Fruit fly (Drosophila melanogaster) whole organism, wandering third instar larva: ENCODE data around the gene CG12084.

Experiments used
- Abd-B ChIP-seq: fragments of >200 bp; optimal IDR thresholded peaks from 2 replicates; lab custom pipeline; 2017; ENCODE audit warnings: missing biosample characterization, missing genetic modification characterization
- CG9705 ChIP-seq: fragments of 200-800 bp; sonication (Bioruptor generic); optimal IDR thresholded peaks from 2 replicates; lab custom pipeline; 2018; ENCODE audit warnings: missing biosample characterization, mild to moderate bottlenecking, missing genetic modification characterization
- dl ChIP-seq, 2 experiments: fragments of 175-275, 200-275 bp in 1 of 2; fragments of 200-275 bp in 1 of 2; sonication (Bioruptor generic); optimal IDR thresholded peaks; lab custom pipeline; 2018; ENCODE audit warnings: mild to moderate bottlenecking in 2 of 2, missing biosample characterization in 2 of 2, missing genetic modification characterization in 2 of 2, moderate library complexity in 2 of 2; ENCODE audit not compliant: partially characterized antibody in 2 of 2, insufficient read depth in 1 of 2
- foxo ChIP-seq, 2 experiments: fragments of 200-800 bp; sonication (Bioruptor generic); optimal IDR thresholded peaks; 2 replicates in 1 of 2; 3 replicates in 1 of 2; lab custom pipeline; 2016 to 2017; ENCODE audit warnings: missing biosample characterization in 2 of 2, missing genetic modification characterization in 2 of 2
- fru ChIP-seq: fragments of 200-800 bp; sonication (Bioruptor generic); optimal IDR thresholded peaks from 3 replicates; lab custom pipeline; 2016; ENCODE audit warnings: missing biosample characterization, mild to moderate bottlenecking, missing genetic modification characterization
- jim ChIP-seq: fragments of 175-275, 200-325 bp; sonication (Bioruptor generic); optimal IDR thresholded peaks from 2 replicates; lab custom pipeline; 2016; ENCODE audit warnings: missing biosample characterization, mild to moderate bottlenecking, missing genetic modification characterization
- lola ChIP-seq: fragments of >200 bp; optimal IDR thresholded peaks from 2 replicates; lab custom pipeline; 2017; ENCODE audit warnings: missing biosample characterization, missing genetic modification characterization
- psq ChIP-seq: fragments of 200-800 bp; sonication (Bioruptor generic); optimal IDR thresholded peaks from 3 replicates; lab custom pipeline; 2017; ENCODE audit warnings: missing biosample characterization, mild to moderate bottlenecking, missing genetic modification characterization, moderate library complexity
- usp ChIP-seq: fragments of >200 bp; optimal IDR thresholded peaks from 2 replicates; lab custom pipeline; 2017; ENCODE audit warnings: missing biosample characterization, missing genetic modification characterization

DNA sequence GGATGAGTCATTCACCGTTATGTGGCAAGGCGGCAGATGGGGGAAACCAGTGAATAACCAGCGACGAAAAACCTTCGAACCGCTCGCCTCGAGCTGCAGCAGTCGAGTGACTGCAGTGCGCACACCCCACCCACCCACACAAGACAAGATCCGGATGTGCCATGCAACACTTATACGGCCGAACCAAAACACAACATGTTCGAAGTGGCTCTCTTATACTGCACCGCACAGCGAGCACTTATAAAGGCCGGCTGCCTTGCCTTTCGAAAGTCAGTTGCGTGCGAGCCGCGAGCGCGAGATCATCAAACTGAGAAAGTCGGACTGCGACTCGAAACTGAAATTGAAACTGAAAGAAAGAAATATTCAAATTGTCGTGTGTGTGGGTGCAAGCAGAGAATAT, 32.9 kb downstream of the CG12084 start, which contains the start of gene rho:
- peak; percentile 57 for TF ChIP-seq jim (GFP tag; lab: Kevin White, UChicago)
- TF ChIP-seq fru (GFP tag; lab: Kevin White, UChicago), result peak; percentile 3
- TF ChIP-seq foxo (GFP tag; optimal IDR thresholded peaks at IDR 0.05; lab: Kevin White, UChicago), result peak in 1 of 2 experiments; percentile 17
- TF ChIP-seq CG9705, result no peak
- no peak for TF ChIP-seq Abd-B (GFP tag; lab: Kevin White, UChicago)
- TF ChIP-seq lola, result no peak
- TF ChIP-seq usp (GFP tag; lab: Kevin White, UChicago), result no peak
- TF ChIP-seq dl (GFP tag; optimal IDR thresholded peaks at IDR 0.05; lab: Kevin White, UChicago; ENCODE audit: insufficient read depth in 1 of 2, partially characterized antibody in 2 of 2), result no peak
- TF ChIP-seq psq (GFP tag; lab: Kevin White, UChicago), result no peak
